Worm (Caenorhabditis elegans): ENCODE measurements around the gene R13D11.4.
A peak's percentile ranks its signal among the peaks of the same experiment; 100 is the strongest.

Gene R13D11.4

DNA sequence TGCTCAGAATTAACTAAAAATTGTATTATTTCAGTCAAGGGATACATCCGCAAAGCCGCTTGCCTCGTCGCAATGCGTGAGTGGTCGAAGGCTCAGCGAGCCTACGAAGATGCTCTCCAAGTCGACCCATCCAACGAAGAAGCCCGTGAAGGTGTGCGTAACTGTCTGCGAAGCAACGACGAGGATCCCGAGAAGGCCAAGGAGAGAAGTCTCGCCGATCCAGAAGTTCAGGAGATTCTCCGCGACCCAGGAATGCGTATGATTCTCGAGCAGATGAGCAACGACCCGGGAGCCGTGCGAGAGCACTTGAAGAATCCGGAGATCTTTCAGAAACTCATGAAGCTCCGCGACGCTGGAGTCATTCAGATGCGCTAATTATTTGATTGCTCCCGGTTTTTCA lies 36.3 kb upstream of the R13D11.4 start:
- TF ChIP-seq lsy-12 (tag; optimal IDR thresholded peaks at IDR 0.05) (no peak), nhr-76 (tag; optimal IDR thresholded peaks at IDR 0.05) (no peak), ceh-82 (tag; optimal IDR thresholded peaks at IDR 0.05) (no peak), nhr-77 (tag; optimal IDR thresholded peaks at IDR 0.05) (no peak), elt-3 (tag; optimal IDR thresholded peaks at IDR 0.05) (no peak), R02D3.7 (tag; optimal IDR thresholded peaks at IDR 0.05) (no peak), elt-1 (tag; optimal IDR thresholded peaks at IDR 0.05) (no peak), nhr-25 (tag; optimal IDR thresholded peaks at IDR 0.05) (no peak), sea-2 (GFP tag; optimal IDR thresholded peaks at IDR 0.05) (no peak), unc-62 (GFP tag; optimal IDR thresholded peaks at IDR 0.05) (no peak), ceh-28 (tag; optimal IDR thresholded peaks at IDR 0.05) (no peak), nhr-28 (tag; optimal IDR thresholded peaks at IDR 0.05) (no peak), ceh-16 (tag; optimal IDR thresholded peaks at IDR 0.05) (no peak), jun-1 (tag; optimal IDR thresholded peaks at IDR 0.05) (no peak)

DNA sequence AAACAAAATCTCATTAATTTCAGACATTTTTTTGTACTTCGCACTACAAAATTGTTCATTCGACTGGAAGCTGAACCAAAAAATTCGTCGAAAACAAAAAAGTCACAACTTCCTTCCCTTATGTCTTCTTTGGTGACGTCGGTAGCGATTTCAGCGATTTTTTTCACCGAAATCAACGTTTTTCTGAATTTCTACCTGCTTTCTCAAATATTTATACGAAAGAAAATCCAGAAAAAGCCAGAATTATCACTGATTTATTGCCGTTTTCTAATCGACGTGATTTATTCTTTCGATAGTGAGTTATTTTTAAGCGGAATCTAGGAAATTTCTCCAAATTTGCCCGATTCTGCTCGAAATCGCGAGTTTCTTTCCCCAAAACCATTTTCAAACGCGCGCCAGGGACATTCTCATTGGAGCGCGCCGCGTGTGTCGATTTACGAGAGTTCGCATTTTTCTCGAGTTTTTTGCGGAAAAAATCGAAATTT lies 35.7 kb upstream of the R13D11.4 start, which contains the start of gene srbc-58:
Gene srbc-58, plus strand, starts transcription at position 121 of the 485 bp plus-strand sequence.
- TF ChIP-seq ztf-11 (tag; optimal IDR thresholded peaks at IDR 0.05) (no peak), elt-3 (tag; optimal IDR thresholded peaks at IDR 0.05) (no peak), ama-1 (optimal IDR thresholded peaks at IDR 0.05) (peak; percentile 93), nhr-25 (tag; optimal IDR thresholded peaks at IDR 0.05) (peak; percentile 25), ceh-9 (tag; optimal IDR thresholded peaks at IDR 0.05) (no peak), ztf-4 (tag; optimal IDR thresholded peaks at IDR 0.05) (no peak), R02D3.7 (tag; optimal IDR thresholded peaks at IDR 0.05) (peak; percentile 54), egl-5 (tag; optimal IDR thresholded peaks at IDR 0.05) (no peak), ZK546.5 (tag; optimal IDR thresholded peaks at IDR 0.05) (no peak), skn-1 (tag; optimal IDR thresholded peaks at IDR 0.05) (no peak), nhr-77 (tag; optimal IDR thresholded peaks at IDR 0.05) (no peak), nhr-67 (tag; optimal IDR thresholded peaks at IDR 0.05) (no peak), pha-4 (tag; optimal IDR thresholded peaks at IDR 0.05) (peak; percentile 21), nhr-28 (tag; optimal IDR thresholded peaks at IDR 0.05) (no peak), daf-12 (tag; optimal IDR thresholded peaks at IDR 0.05) (no peak), unc-62 (GFP tag; optimal IDR thresholded peaks at IDR 0.05) (no peak), nhr-11 (tag; optimal IDR thresholded peaks at IDR 0.05) (no peak), nfya-1 (tag; optimal IDR thresholded peaks at IDR 0.05; ENCODE audit: insufficient read depth) (no peak), tbx-2 (tag; optimal IDR thresholded peaks at IDR 0.05) (peak; percentile 16), eor-1 (tag; optimal IDR thresholded peaks at IDR 0.05) (no peak), aly-2 (tag; optimal IDR thresholded peaks at IDR 0.05) (no peak), fos-1 (tag; optimal IDR thresholded peaks at IDR 0.05) (no peak), ceh-28 (tag; optimal IDR thresholded peaks at IDR 0.05) (no peak), nhr-23 (tag; optimal IDR thresholded peaks at IDR 0.05) (no peak), lin-15B (tag; optimal IDR thresholded peaks at IDR 0.05) (no peak), lsy-12 (tag; optimal IDR thresholded peaks at IDR 0.05) (no peak), elt-2 (tag; optimal IDR thresholded peaks at IDR 0.05) (peak; percentile 21), elt-1 (tag; optimal IDR thresholded peaks at IDR 0.05) (no peak), lin-39 (tag; optimal IDR thresholded peaks at IDR 0.05) (no peak), hmg-11 (tag; optimal IDR thresholded peaks at IDR 0.05) (no peak), jun-1 (tag; optimal IDR thresholded peaks at IDR 0.05) (no peak), nhr-43 (tag; optimal IDR thresholded peaks at IDR 0.05; ENCODE audit: poor library complexity, severe bottlenecking) (no peak), ceh-82 (tag; optimal IDR thresholded peaks at IDR 0.05) (no peak), ceh-16 (tag; optimal IDR thresholded peaks at IDR 0.05) (no peak)

ce11 chrV:777285-777684 lies 33.3 kb upstream of the R13D11.4 start, which contains the start of gene R09E12.9:
R09E12.9 (plus strand) TSS chrV:777600.
- TF ChIP-seq elt-2 (tag; optimal IDR thresholded peaks at IDR 0.05) (no peak), mml-1 (tag; optimal IDR thresholded peaks at IDR 0.05) (no peak), tbx-2 (tag; optimal IDR thresholded peaks at IDR 0.05) (no peak), egl-27 (tag; optimal IDR thresholded peaks at IDR 0.05) (no peak), lin-15B (tag; optimal IDR thresholded peaks at IDR 0.05) (peak; percentile 15), nhr-237 (tag; optimal IDR thresholded peaks at IDR 0.05) (no peak), lsy-12 (tag; optimal IDR thresholded peaks at IDR 0.05) (no peak), nfya-1 (tag; optimal IDR thresholded peaks at IDR 0.05; ENCODE audit: insufficient read depth) (peak; percentile 31), fkh-2 (tag; optimal IDR thresholded peaks at IDR 0.05) (no peak), pha-4 (tag; optimal IDR thresholded peaks at IDR 0.05) (no peak), nhr-77 (tag; optimal IDR thresholded peaks at IDR 0.05) (peak; percentile 94), nhr-76 (tag; optimal IDR thresholded peaks at IDR 0.05) (peak; percentile 81), nhr-23 (tag; optimal IDR thresholded peaks at IDR 0.05) (peak; percentile 45), ZK546.5 (tag; optimal IDR thresholded peaks at IDR 0.05) (no peak), ztf-4 (tag; optimal IDR thresholded peaks at IDR 0.05) (no peak), elt-1 (tag; optimal IDR thresholded peaks at IDR 0.05) (peak; percentile 50), pqm-1 (tag; optimal IDR thresholded peaks at IDR 0.05) (no peak), nhr-25 (tag; optimal IDR thresholded peaks at IDR 0.05) (peak; percentile 34), zag-1 (tag; optimal IDR thresholded peaks at IDR 0.05) (no peak), jun-1 (tag; optimal IDR thresholded peaks at IDR 0.05) (no peak)

All from whole organism, L3 larva.